Worm (Caenorhabditis elegans) whole organism, late embryonic: Measurements from ENCODE around the gene Y47D7A.7.

Source experiments
- F13H6.1 ChIP-seq: sonication (generic microtip); optimal IDR thresholded peaks from 2 replicates; lab custom pipeline; 2016; ENCODE audit warnings: missing genetic modification characterization, missing compliant biosample characterization
- ama-1 ChIP-seq: fragments of 150-350 bp; optimal IDR thresholded peaks from 2 replicates; lab custom pipeline; 2014
- ceh-19 ChIP-seq: fragments of 200-800 bp; sonication (Bioruptor generic); optimal IDR thresholded peaks from 2 replicates; lab custom pipeline; 2018; ENCODE audit warnings: mild to moderate bottlenecking, missing genetic modification characterization, missing compliant biosample characterization
- dve-1 ChIP-seq: sonication (generic microtip); optimal IDR thresholded peaks from 2 replicates; lab custom pipeline; 2017; ENCODE audit warnings: antibody characterized with exemption, mild to moderate bottlenecking, missing genetic modification characterization, missing compliant biosample characterization
- ets-4 ChIP-seq: sonication (generic microtip); optimal IDR thresholded peaks from 2 replicates; lab custom pipeline; 2016; ENCODE audit warnings: missing genetic modification characterization, missing compliant biosample characterization
- nfya-1 ChIP-seq: sonication (generic microtip); optimal IDR thresholded peaks from 2 replicates; lab custom pipeline; 2017; ENCODE audit warnings: missing genetic modification characterization, mild to moderate bottlenecking, missing compliant biosample characterization, antibody characterized with exemption, moderate library complexity
- unc-3 ChIP-seq, 2 experiments: fragments of 200-800 bp in 1 of 2; sonication (Bioruptor generic) in 1 of 2; sonication (generic microtip) in 1 of 2; conservative IDR thresholded peaks in 1 of 2; optimal IDR thresholded peaks in 1 of 2; 2 replicates each; pipeline versions ENCODE4 v1.3.6 to Lab custom; 2016 to 2022; ENCODE audit warnings: missing compliant biosample characterization in 2 of 2, missing genetic modification characterization in 2 of 2, missing genetic modification reagents in 1 of 2
- unc-86 ChIP-seq: sonication (generic microtip); optimal IDR thresholded peaks from 2 replicates; lab custom pipeline; 2016; ENCODE audit warnings: missing genetic modification characterization, missing compliant biosample characterization

- TF ChIP-seq ceh-19 (GFP tag; lab: Kevin White, UChicago) (no peak), dve-1 (no peak), F13H6.1 (tag; lab: Kevin White, UChicago) (no peak), unc-86 (tag; lab: Kevin White, UChicago) (no peak), unc-3 (GFP tag; conservative IDR thresholded peaks at IDR 0.05; lab: Robert Waterston, UW) (no peak), unc-3 (tag; optimal IDR thresholded peaks at IDR 0.05; lab: Kevin White, UChicago) (no peak), ets-4 (tag; lab: Kevin White, UChicago) (no peak), ama-1 (lab: Kevin White, UChicago) (no peak), nfya-1 (tag; lab: Kevin White, UChicago) (no peak)
These were observed 23.4 kb downstream of the Y47D7A.7 start, which contains the start of gene F13A2.3 for ce11 chrV:4396257-4396656.
